Worm (Caenorhabditis elegans): ENCODE measurements around the gene nhr-61.

The nhr-61 gene

ce11 chrII:14818376-14818775 is at the start of gene nhr-61:
TSS of gene nhr-61 (minus strand) at chrII:14818543.
- TF ChIP-seq egl-18 (GFP tag; IDR thresholded peaks at IDR 0.05) = no peak
- TF ChIP-seq sptf-2 (GFP tag; optimal IDR thresholded peaks at IDR 0.05) = no peak
- no peak for TF ChIP-seq hsf-1 (GFP tag; IDR thresholded peaks at IDR 0.05)
- TF ChIP-seq F23B12.7 (tag; optimal IDR thresholded peaks at IDR 0.05; ENCODE audit: insufficient read depth) = no peak
- TF ChIP-seq tbx-9 (tag; optimal IDR thresholded peaks at IDR 0.05; ENCODE audit: borderline replicate concordance) = no peak
- TF ChIP-seq ekl-4 (GFP tag; IDR thresholded peaks at IDR 0.05) = no peak
- no peak for TF ChIP-seq madf-3 (GFP tag; IDR thresholded peaks at IDR 0.05)
- TF ChIP-seq dpl-1 (GFP tag; optimal IDR thresholded peaks at IDR 0.05) = no peak
- no peak for TF ChIP-seq cebp-2 (GFP tag; IDR thresholded peaks at IDR 0.05)
- no peak for TF ChIP-seq madf-6 (GFP tag; IDR thresholded peaks at IDR 0.05)

ce11 chrII:14867530-14867929 is 49.2 kb upstream of the nhr-61 start:
- TF ChIP-seq K12H6.12 (tag; optimal IDR thresholded peaks at IDR 0.05) (no peak), ztf-6 (GFP tag; IDR thresholded peaks at IDR 0.05) (no peak), lir-1 (GFP tag; conservative IDR thresholded peaks at IDR 0.05) (no peak), dox-1 (GFP tag; IDR thresholded peaks at IDR 0.05) (0 out of 2 replicates have a peak, but pooled peaks have one; percentile 8), lin-35 (GFP tag; optimal IDR thresholded peaks at IDR 0.05) (no peak), aptf-2 (GFP tag; conservative IDR thresholded peaks at IDR 0.05) (no peak), sdz-38 (tag; optimal IDR thresholded peaks at IDR 0.05) (no peak), madf-8 (GFP tag; conservative IDR thresholded peaks at IDR 0.05) (no peak)

ce11 chrII:14866668-14867067 is 48.3 kb upstream of the nhr-61 start, which contains the start of gene gpx-2:
TSS of gene gpx-2 (plus strand) at chrII:14866766.
- TF ChIP-seq K12H6.12 (tag; optimal IDR thresholded peaks at IDR 0.05) (no peak), madf-6 (GFP tag; IDR thresholded peaks at IDR 0.05) (0 out of 2 replicates have a peak, but pooled peaks have one; percentile 5), Y56A3A.18 (GFP tag; IDR thresholded peaks at IDR 0.05) (peak; percentile 64; the same call in 1 of the 2 replicates), nfyb-1 (GFP tag; IDR thresholded peaks at IDR 0.05) (0 out of 2 replicates have a peak, but pooled peaks have one; percentile 38), hlh-12 (tag; optimal IDR thresholded peaks at IDR 0.05) (no peak), T26A5.8 (tag; optimal IDR thresholded peaks at IDR 0.05) (no peak), F37B4.10 (GFP tag; IDR thresholded peaks at IDR 0.05) (no peak), chd-7 (tag; optimal IDR thresholded peaks at IDR 0.05) (no peak), nfya-2 (GFP tag; IDR thresholded peaks at IDR 0.05) (no peak), rec-8 (tag; optimal IDR thresholded peaks at IDR 0.05) (no peak), lsy-27 (tag; optimal IDR thresholded peaks at IDR 0.05; ENCODE audit: borderline replicate concordance, insufficient read depth) (no peak), zfh-2 (GFP tag; conservative IDR thresholded peaks at IDR 0.05) (no peak), ztf-28 (GFP tag; IDR thresholded peaks at IDR 0.05) (no peak), tlf-1 (GFP tag; optimal IDR thresholded peaks at IDR 0.05) (peak; percentile 26), bed-2 (GFP tag; IDR thresholded peaks at IDR 0.05) (no peak), C06A6.2 (GFP tag; conservative IDR thresholded peaks at IDR 0.05) (no peak), B0261.1 (tag; optimal IDR thresholded peaks at IDR 0.05) (no peak), Y53G8AR.9 (GFP tag; conservative IDR thresholded peaks at IDR 0.05) (peak; percentile 64; the same call in 1 of the 2 replicates), Y95B8A.8 (GFP tag; IDR thresholded peaks at IDR 0.05) (0 out of 2 replicates have a peak, but pooled peaks have one; percentile 10), ztf-6 (GFP tag; IDR thresholded peaks at IDR 0.05) (no peak), atf-7 (tag; optimal IDR thresholded peaks at IDR 0.05) (peak; percentile 4), nfya-1 (tag; optimal IDR thresholded peaks at IDR 0.05; ENCODE audit: borderline replicate concordance, insufficient read depth) (no peak), F23B12.7 (tag; optimal IDR thresholded peaks at IDR 0.05; ENCODE audit: insufficient read depth) (no peak)
